Fruit fly (Drosophila melanogaster) Kc167 (cell line): ENCODE data around the gene qtc.

Experiments
- Myc ChIP-seq: fragments of >200 bp; optimal IDR thresholded peaks from 2 replicates; lab custom pipeline; 2017; ENCODE audit warnings: missing external identifiers
- Sin3A ChIP-seq: fragments of >200 bp; optimal IDR thresholded peaks from 2 replicates; lab custom pipeline; 2018; ENCODE audit warnings: missing external identifiers
- h ChIP-seq: fragments of >200 bp; optimal IDR thresholded peaks from 3 replicates; lab custom pipeline; 2018; ENCODE audit warnings: missing external identifiers
- insv ChIP-seq: fragments of >200 bp; optimal IDR thresholded peaks from 3 replicates; lab custom pipeline; 2018; ENCODE audit warnings: missing external identifiers
- psq ChIP-seq: fragments of >200 bp; optimal IDR thresholded peaks from 2 replicates; lab custom pipeline; 2017; ENCODE audit warnings: missing external identifiers
- ttk ChIP-seq: sonication (Bioruptor generic); optimal IDR thresholded peaks from 2 replicates; lab custom pipeline; 2017; ENCODE audit warnings: missing external identifiers

The qtc gene

DNA sequence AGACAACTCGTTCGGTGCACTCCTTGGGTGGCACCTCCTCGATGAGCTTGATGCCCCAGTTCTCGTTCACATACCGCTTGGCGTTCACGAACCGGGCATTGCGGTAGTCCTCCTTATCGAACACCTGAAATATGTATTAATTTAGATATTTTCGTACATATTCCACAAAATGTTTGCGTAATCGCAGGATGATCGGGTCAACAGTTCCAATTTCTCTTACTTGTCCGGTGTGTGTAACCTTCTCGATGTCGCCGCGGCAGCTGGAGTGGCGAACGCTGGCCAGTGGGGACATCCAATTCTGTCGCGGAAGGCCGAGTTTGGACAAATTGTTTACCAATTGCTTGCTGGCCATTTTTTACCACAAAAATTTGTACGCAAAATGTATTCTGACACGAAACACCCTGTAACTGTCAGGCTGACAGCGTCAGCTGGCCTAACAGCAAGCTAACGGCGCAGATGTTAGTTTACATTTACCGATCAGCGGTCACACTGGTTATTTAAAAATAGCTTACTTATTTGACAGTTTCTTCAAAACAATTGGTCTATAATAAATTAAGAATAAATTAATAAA is 39.3 kb downstream of the qtc start, which contains the start of gene ND-13A:
Gene ND-13A (minus strand): TSS at position 499 of the 571 bp plus-strand sequence.
- TF ChIP-seq Sin3A (lab: Kevin White, UChicago) (no peak), insv (lab: Kevin White, UChicago) (no peak)

- no peak for TF ChIP-seq Myc (lab: Kevin White, UChicago)
- TF ChIP-seq ttk (lab: Kevin White, UChicago): no peak
These were observed 40.0 kb downstream of the qtc start, which contains the start of gene Msp300 for dm6 chr2L:5100577-5100976. Gene Msp300 (plus strand): TSS chr2L:5100877.

DNA sequence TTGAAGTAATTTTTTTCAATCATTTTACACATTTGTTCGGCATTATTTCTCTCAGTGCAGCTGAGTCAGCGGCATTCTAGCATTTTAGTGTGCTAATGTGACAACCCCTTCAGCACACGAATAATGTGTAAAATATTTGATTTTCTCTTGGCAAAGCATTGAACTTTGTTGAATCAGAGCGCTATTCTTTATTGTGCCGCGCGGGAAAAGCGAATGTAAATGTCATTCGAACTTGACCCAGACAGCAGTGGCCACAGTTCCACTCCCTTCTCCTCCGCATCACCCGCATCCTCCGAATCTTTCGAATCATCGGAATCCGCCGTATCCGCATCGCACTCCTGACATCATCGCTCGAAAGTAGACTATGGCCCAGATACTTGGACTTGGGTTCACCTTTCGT is 43.1 kb downstream of the qtc start:
- no peak for TF ChIP-seq ttk (lab: Kevin White, UChicago)

- TF ChIP-seq insv (lab: Kevin White, UChicago) (no peak), ttk (lab: Kevin White, UChicago) (no peak), Myc (lab: Kevin White, UChicago) (no peak), h (lab: Kevin White, UChicago) (no peak), psq (lab: Kevin White, UChicago) (no peak)
These were observed 47.1 kb downstream of the qtc start for dm6 chr2L:5107626-5108272.

- TF ChIP-seq Myc (lab: Kevin White, UChicago) (no peak), h (lab: Kevin White, UChicago) (no peak), insv (lab: Kevin White, UChicago) (no peak), Sin3A (lab: Kevin White, UChicago) (no peak), ttk (lab: Kevin White, UChicago) (no peak), psq (lab: Kevin White, UChicago) (no peak)
These were observed 47.6 kb downstream of the qtc start for dm6 chr2L:5108273-5108653.

- TF ChIP-seq h (lab: Kevin White, UChicago) (no peak), insv (lab: Kevin White, UChicago) (no peak), psq (lab: Kevin White, UChicago) (no peak)
These were observed 48.4 kb downstream of the qtc start for dm6 chr2L:5109059-5109458.

dm6 chr2L:5111261-5111922 is 50.8 kb downstream of the qtc start:
- TF ChIP-seq h (lab: Kevin White, UChicago) (no peak), Sin3A (lab: Kevin White, UChicago) (no peak), insv (lab: Kevin White, UChicago) (no peak), psq (lab: Kevin White, UChicago) (no peak), ttk (lab: Kevin White, UChicago) (no peak), Myc (lab: Kevin White, UChicago) (no peak)

- TF ChIP-seq psq (lab: Kevin White, UChicago): no peak
- no peak for TF ChIP-seq insv (lab: Kevin White, UChicago)
- TF ChIP-seq h (lab: Kevin White, UChicago): no peak
- TF ChIP-seq ttk (lab: Kevin White, UChicago): no peak
- no peak for TF ChIP-seq Myc (lab: Kevin White, UChicago)
- no peak for TF ChIP-seq Sin3A (lab: Kevin White, UChicago)
These were observed 53.0 kb downstream of the qtc start for dm6 chr2L:5113480-5114118.

DNA sequence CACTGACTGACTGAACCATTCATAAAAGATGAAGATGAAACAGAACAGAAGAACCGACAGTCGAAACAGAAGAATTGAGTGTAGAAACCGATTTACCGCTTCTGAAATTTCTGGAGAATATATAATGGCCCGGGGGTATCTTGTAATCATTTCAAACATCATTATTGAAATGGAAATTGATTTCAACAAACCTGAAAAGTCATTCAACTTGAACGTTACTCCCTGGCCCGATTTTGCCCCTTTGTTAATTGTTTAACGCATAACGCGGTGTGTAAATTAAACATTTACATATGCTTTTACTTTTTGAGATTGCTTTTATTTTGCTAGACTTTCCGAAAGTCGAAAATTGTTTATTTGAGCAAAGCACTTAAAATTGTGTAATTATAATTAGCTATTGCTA is 54.3 kb downstream of the qtc start:
- no peak for TF ChIP-seq Myc (lab: Kevin White, UChicago)
- no peak for TF ChIP-seq ttk (lab: Kevin White, UChicago)
- no peak for TF ChIP-seq Sin3A (lab: Kevin White, UChicago)
- no peak for TF ChIP-seq h (lab: Kevin White, UChicago)
- TF ChIP-seq psq (lab: Kevin White, UChicago): no peak
- TF ChIP-seq insv (lab: Kevin White, UChicago): no peak

DNA sequence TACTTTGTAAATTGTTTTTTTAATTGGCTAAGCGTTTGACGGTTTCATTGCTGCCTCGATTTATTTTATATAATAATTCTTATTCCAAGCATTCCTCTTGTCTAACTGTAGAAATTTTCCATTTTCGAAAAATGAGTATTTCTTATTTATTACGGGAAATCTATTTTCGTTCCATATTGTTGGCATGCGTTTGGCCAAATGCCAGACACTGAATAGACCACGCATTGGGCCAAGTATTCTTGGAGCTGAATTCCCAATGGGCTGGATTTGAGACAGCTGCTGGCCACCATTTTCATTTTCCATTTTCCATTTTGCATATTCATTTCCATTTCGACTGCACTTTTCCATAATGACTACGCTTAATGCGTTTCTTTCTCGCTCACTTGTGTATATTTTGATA is 55.9 kb downstream of the qtc start:
- TF ChIP-seq Myc (lab: Kevin White, UChicago) (no peak), Sin3A (lab: Kevin White, UChicago) (no peak), psq (lab: Kevin White, UChicago) (no peak), ttk (lab: Kevin White, UChicago) (no peak), insv (lab: Kevin White, UChicago) (no peak), h (lab: Kevin White, UChicago) (no peak)

- TF ChIP-seq h (lab: Kevin White, UChicago) (no peak), ttk (lab: Kevin White, UChicago) (no peak), psq (lab: Kevin White, UChicago) (no peak), Sin3A (lab: Kevin White, UChicago) (no peak), insv (lab: Kevin White, UChicago) (no peak), Myc (lab: Kevin White, UChicago) (no peak)
These were observed 56.4 kb downstream of the qtc start for dm6 chr2L:5117054-5117453.

DNA sequence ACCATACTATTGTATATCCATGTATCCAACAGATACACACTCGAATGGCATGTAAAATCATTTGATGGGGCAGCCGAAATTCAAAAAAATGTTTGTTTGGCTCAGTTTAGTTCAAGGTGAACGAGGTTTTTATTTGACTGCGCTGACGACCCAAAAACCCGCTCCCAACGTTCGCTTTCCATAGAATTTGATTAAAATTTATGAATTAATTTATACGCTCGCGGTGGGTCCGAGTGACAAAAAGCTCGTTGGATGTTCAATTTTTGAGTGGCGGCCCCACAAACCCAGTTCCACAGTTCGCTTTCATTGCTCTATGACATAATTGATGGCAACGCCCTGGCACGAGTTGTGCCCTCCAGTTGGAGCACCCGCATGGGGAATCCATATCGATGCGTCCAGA is 59.0 kb downstream of the qtc start:
- TF ChIP-seq h (lab: Kevin White, UChicago) (no peak), psq (lab: Kevin White, UChicago) (no peak), Myc (lab: Kevin White, UChicago) (no peak), Sin3A (lab: Kevin White, UChicago) (no peak), ttk (lab: Kevin White, UChicago) (no peak), insv (lab: Kevin White, UChicago) (no peak)
